Worm (Caenorhabditis elegans) whole organism, L1 larva: Measurements from ENCODE around the gene T07E3.3.

Experiments used
- C16A3.4 ChIP-seq: fragments of 150-350 bp; optimal IDR thresholded peaks from 2 replicates; lab custom pipeline; 2014; ENCODE audit warnings: missing biosample characterization, missing genetic modification characterization
- Y116A8C.19 ChIP-seq: sonication (generic microtip); optimal IDR thresholded peaks from 2 replicates; lab custom pipeline; 2016; ENCODE audit warnings: missing compliant biosample characterization, missing genetic modification characterization, borderline replicate concordance
- aha-1 ChIP-seq: fragments of 150-350 bp; optimal IDR thresholded peaks from 2 replicates; lab custom pipeline; 2014; ENCODE audit warnings: missing biosample characterization, missing genetic modification characterization
- blmp-1 ChIP-seq: fragments of 150-350 bp; optimal IDR thresholded peaks from 2 replicates; lab custom pipeline; 2014; ENCODE audit warnings: missing biosample characterization, missing genetic modification characterization
- ceh-63 ChIP-seq: fragments of 200-800 bp; sonication (Bioruptor generic); optimal IDR thresholded peaks from 2 replicates; lab custom pipeline; 2018; ENCODE audit warnings: mild to moderate bottlenecking, missing genetic modification characterization, missing compliant biosample characterization
- ces-1 ChIP-seq: fragments of 150-350 bp; optimal IDR thresholded peaks from 2 replicates; lab custom pipeline; 2014; ENCODE audit warnings: missing biosample characterization, missing genetic modification reagents, missing genetic modification characterization
- dpl-1 ChIP-seq, 3 experiments: fragments of 150-350 bp in 2 of 3; sonication (generic microtip) in 1 of 3; optimal IDR thresholded peaks; 2 replicates each; lab custom pipeline; 2014 to 2017; ENCODE audit warnings: missing biosample characterization in 3 of 3, missing genetic modification characterization in 3 of 3, missing genetic modification reagents in 3 of 3
- dsc-1 ChIP-seq: sonication (generic microtip); optimal IDR thresholded peaks from 2 replicates; lab custom pipeline; 2016; ENCODE audit warnings: mild to moderate bottlenecking, missing genetic modification characterization, missing compliant biosample characterization
- efl-1 ChIP-seq, 4 experiments: fragments of 150-350 bp; optimal IDR thresholded peaks in 3 of 4; peaks in 1 of 4; 1 replicate in 1 of 4; 2 replicates in 3 of 4; lab custom pipeline; 2014; ENCODE audit warnings: missing biosample characterization in 2 of 4, missing genetic modification characterization in 2 of 4, missing genetic modification reagents in 2 of 4
- efl-3 ChIP-seq: fragments of 200-800 bp; sonication (Bioruptor generic); optimal IDR thresholded peaks from 2 replicates; lab custom pipeline; 2018; ENCODE audit warnings: mild to moderate bottlenecking, missing genetic modification characterization, missing compliant biosample characterization
- egl-27 ChIP-seq, 2 experiments: fragments of 150-350 bp in 1 of 2; sonication (generic microtip); optimal IDR thresholded peaks; 3 replicates each; lab custom pipeline; 2017 to 2018; ENCODE audit warnings: missing biosample characterization in 2 of 2, missing genetic modification characterization in 2 of 2, missing genetic modification reagents in 2 of 2
- elt-3 ChIP-seq, 6 experiments: fragments of 150-350 bp in 1 of 6; sonication (generic microtip); optimal IDR thresholded peaks; 2 replicates each; lab custom pipeline; 2017 to 2018; ENCODE audit warnings: missing biosample characterization in 6 of 6, missing genetic modification characterization in 6 of 6, inconsistent platforms in 1 of 6
- ets-5 ChIP-seq: fragments of 200-800 bp; sonication (Bioruptor generic); IDR thresholded peaks from 2 replicates; pipeline ENCODE4 v1.3.6; 2022; ENCODE audit warnings: missing genetic modification characterization, missing compliant biosample characterization
- fkh-10 ChIP-seq: sonication (generic microtip); optimal IDR thresholded peaks from 2 replicates; lab custom pipeline; 2017; ENCODE audit warnings: missing biosample characterization, missing genetic modification reagents, missing genetic modification characterization
- fkh-4 ChIP-seq: sonication (generic microtip); optimal IDR thresholded peaks from 2 replicates; lab custom pipeline; 2016; ENCODE audit warnings: missing compliant biosample characterization, missing genetic modification characterization, borderline replicate concordance
- fkh-8 ChIP-seq: sonication (generic microtip); optimal IDR thresholded peaks from 2 replicates; lab custom pipeline; 2016; ENCODE audit warnings: mild to moderate bottlenecking, missing genetic modification characterization, missing compliant biosample characterization
- grh-1 ChIP-seq: fragments of 200-800 bp; sonication (Bioruptor generic); IDR thresholded peaks from 2 replicates; pipeline ENCODE4 v1.3.6; 2022; ENCODE audit warnings: missing genetic modification reagents, missing genetic modification characterization, missing compliant biosample characterization
- hlh-17 ChIP-seq: fragments of 200-800 bp; sonication (Bioruptor generic); optimal IDR thresholded peaks from 2 replicates; lab custom pipeline; 2018; ENCODE audit warnings: missing genetic modification characterization, mild to moderate bottlenecking, missing compliant biosample characterization, moderate library complexity, borderline replicate concordance
- hlh-4 ChIP-seq: sonication (generic microtip); optimal IDR thresholded peaks from 2 replicates; lab custom pipeline; 2016; ENCODE audit warnings: mild to moderate bottlenecking, missing genetic modification characterization, missing compliant biosample characterization
- hpl-2 ChIP-seq: fragments of 150-350 bp; optimal IDR thresholded peaks from 2 replicates; lab custom pipeline; 2014; ENCODE audit warnings: missing biosample characterization, missing genetic modification reagents, missing genetic modification characterization
- irx-1 ChIP-seq: sonication (generic microtip); optimal IDR thresholded peaks from 2 replicates; lab custom pipeline; 2016; ENCODE audit warnings: missing genetic modification characterization, missing compliant biosample characterization
- isw-1 ChIP-seq: fragments of 200-800 bp; sonication (Bioruptor generic); IDR thresholded peaks from 2 replicates; pipeline ENCODE4 v1.3.6; 2022; ENCODE audit warnings: missing genetic modification characterization, missing compliant biosample characterization
- lin-13 ChIP-seq: fragments of 150-350 bp; optimal IDR thresholded peaks from 2 replicates; lab custom pipeline; 2014; ENCODE audit warnings: missing biosample characterization, missing genetic modification reagents, missing genetic modification characterization
- lin-15B ChIP-seq: fragments of 150-350 bp; sonication (generic microtip); optimal IDR thresholded peaks from 3 replicates; lab custom pipeline; 2014; ENCODE audit warnings: missing biosample characterization, missing genetic modification characterization
- lsy-2 ChIP-seq, 2 experiments: fragments of 150-350 bp; optimal IDR thresholded peaks; 2 replicates each; lab custom pipeline; 2014; ENCODE audit warnings: missing biosample characterization in 2 of 2, missing genetic modification characterization in 2 of 2
- mab-9 ChIP-seq: fragments of 200-800 bp; sonication (Bioruptor generic); IDR thresholded peaks from 2 replicates; pipeline ENCODE4 v1.3.6; 2022; ENCODE audit warnings: missing genetic modification reagents, missing genetic modification characterization, missing compliant biosample characterization
- mef-2 ChIP-seq: fragments of 150-350 bp; optimal IDR thresholded peaks from 2 replicates; lab custom pipeline; 2014; ENCODE audit warnings: missing biosample characterization, missing genetic modification characterization
- mep-1 ChIP-seq: fragments of 150-350 bp; optimal IDR thresholded peaks from 2 replicates; lab custom pipeline; 2014; ENCODE audit warnings: missing biosample characterization, missing genetic modification characterization
- nhr-11 ChIP-seq: fragments of 150-350 bp; optimal IDR thresholded peaks from 2 replicates; lab custom pipeline; 2014; ENCODE audit warnings: missing biosample characterization, missing genetic modification characterization
- nhr-12 ChIP-seq: sonication (generic microtip); optimal IDR thresholded peaks from 2 replicates; lab custom pipeline; 2017; ENCODE audit warnings: missing biosample characterization, missing genetic modification characterization
- nhr-19 ChIP-seq: fragments of 200-800 bp; sonication (Bioruptor generic); conservative IDR thresholded peaks from 2 replicates; pipeline ENCODE4 v1.3.6; 2022; ENCODE audit warnings: missing genetic modification characterization, missing compliant biosample characterization
- nhr-20 ChIP-seq: sonication (generic microtip); optimal IDR thresholded peaks from 2 replicates; lab custom pipeline; 2016; ENCODE audit warnings: mild to moderate bottlenecking, missing genetic modification characterization, missing compliant biosample characterization
- nhr-237 ChIP-seq: fragments of 150-350 bp; optimal IDR thresholded peaks from 2 replicates; lab custom pipeline; 2014; ENCODE audit warnings: missing biosample characterization, missing genetic modification characterization
- nhr-28 ChIP-seq: fragments of 150-350 bp; optimal IDR thresholded peaks from 2 replicates; lab custom pipeline; 2014; ENCODE audit warnings: missing biosample characterization, missing genetic modification characterization
- nhr-47 ChIP-seq: sonication (generic microtip); optimal IDR thresholded peaks from 2 replicates; lab custom pipeline; 2016; ENCODE audit warnings: mild to moderate bottlenecking, missing genetic modification characterization, moderate library complexity, missing compliant biosample characterization
- nhr-77 ChIP-seq: fragments of 150-350 bp; optimal IDR thresholded peaks from 2 replicates; lab custom pipeline; 2014; ENCODE audit warnings: missing biosample characterization, missing genetic modification characterization
- nhr-84 ChIP-seq: sonication (generic microtip); optimal IDR thresholded peaks from 2 replicates; lab custom pipeline; 2017; ENCODE audit warnings: missing biosample characterization, missing genetic modification characterization
- nhr-85 ChIP-seq: sonication (generic microtip); peaks from one replicate; lab custom pipeline; 2016; ENCODE audit warnings: missing genetic modification characterization, inconsistent platforms, missing compliant biosample characterization
- pag-3 ChIP-seq: sonication (generic microtip); optimal IDR thresholded peaks from 2 replicates; lab custom pipeline; 2017; ENCODE audit warnings: missing genetic modification characterization, mild to moderate bottlenecking, missing compliant biosample characterization, antibody characterized with exemption, borderline replicate concordance; ENCODE audit not compliant: insufficient read depth
- pax-3 ChIP-seq: fragments of 200-800 bp; sonication (Bioruptor generic); optimal IDR thresholded peaks from 2 replicates; lab custom pipeline; 2018; ENCODE audit warnings: mild to moderate bottlenecking, missing genetic modification characterization, moderate library complexity, missing compliant biosample characterization
- pqm-1 ChIP-seq: sonication (generic microtip); optimal IDR thresholded peaks from 3 replicates; lab custom pipeline; 2017; ENCODE audit warnings: missing biosample characterization, missing genetic modification characterization
- skn-1 ChIP-seq: fragments of 150-350 bp; optimal IDR thresholded peaks from 2 replicates; lab custom pipeline; 2014; ENCODE audit warnings: missing biosample characterization, missing genetic modification characterization
- snpc-4 ChIP-seq: fragments of 150-350 bp; optimal IDR thresholded peaks from 2 replicates; lab custom pipeline; 2014; ENCODE audit warnings: missing biosample characterization, missing genetic modification characterization
- snu-23 ChIP-seq: sonication (generic microtip); optimal IDR thresholded peaks from 2 replicates; lab custom pipeline; 2016; ENCODE audit warnings: missing genetic modification characterization, missing compliant biosample characterization
- sox-4 ChIP-seq: sonication (generic microtip); optimal IDR thresholded peaks from 2 replicates; lab custom pipeline; 2016; ENCODE audit warnings: missing genetic modification characterization, missing compliant biosample characterization
- sup-37 ChIP-seq: fragments of 200-800 bp; sonication (Bioruptor generic); optimal IDR thresholded peaks from 2 replicates; lab custom pipeline; 2018; ENCODE audit warnings: mild to moderate bottlenecking, missing genetic modification characterization, missing compliant biosample characterization
- swsn-7 ChIP-seq: sonication (generic microtip); optimal IDR thresholded peaks from 2 replicates; lab custom pipeline; 2016; ENCODE audit warnings: missing genetic modification characterization, missing compliant biosample characterization
- tlp-1 ChIP-seq: fragments of 150-350 bp; optimal IDR thresholded peaks from 2 replicates; lab custom pipeline; 2014; ENCODE audit warnings: missing biosample characterization, missing genetic modification characterization
- unc-130 ChIP-seq: fragments of 150-350 bp; optimal IDR thresholded peaks from 2 replicates; lab custom pipeline; 2017; ENCODE audit warnings: missing biosample characterization, missing genetic modification characterization, inconsistent platforms
- xbp-1 ChIP-seq: sonication (generic microtip); optimal IDR thresholded peaks from 2 replicates; lab custom pipeline; 2016; ENCODE audit warnings: missing genetic modification characterization, missing compliant biosample characterization
- zag-1 ChIP-seq: fragments of 150-350 bp; optimal IDR thresholded peaks from 2 replicates; lab custom pipeline; 2014; ENCODE audit warnings: missing biosample characterization, missing genetic modification characterization
- ztf-11 ChIP-seq, 2 experiments: sonication (generic microtip); optimal IDR thresholded peaks; 2 replicates each; lab custom pipeline; 2016 to 2017; ENCODE audit warnings: missing genetic modification characterization in 2 of 2, missing biosample characterization in 1 of 2, missing compliant biosample characterization in 1 of 2
- ztf-4 ChIP-seq: fragments of 150-350 bp; optimal IDR thresholded peaks from 2 replicates; lab custom pipeline; 2014; ENCODE audit warnings: missing biosample characterization, missing genetic modification characterization

The T07E3.3 gene

ce11 chrIII:6887574-6887973 lies 16.1 kb upstream of the T07E3.3 start (continued):
- no peak for TF ChIP-seq snpc-4 (tag; lab: Kevin White, UChicago)
- TF ChIP-seq hlh-4 (tag; lab: Kevin White, UChicago) = no peak
- TF ChIP-seq efl-1 (optimal IDR thresholded peaks at IDR 0.05; lab: Kevin White, UChicago) = peak; percentile 50 to 71
- peak; percentile 60 to 96 for TF ChIP-seq efl-1 (GFP tag; optimal IDR thresholded peaks at IDR 0.05 in 1 of 2; lab: Kevin White, UChicago)
- peak; percentile 37 for TF ChIP-seq fkh-10 (GFP tag; lab: Kevin White, UChicago)
- TF ChIP-seq hlh-17 (GFP tag; lab: Kevin White, UChicago) = no peak
- no peak for TF ChIP-seq nhr-11 (tag; lab: Kevin White, UChicago)
- TF ChIP-seq unc-130 = peak; percentile 73
- TF ChIP-seq skn-1 (tag; lab: Kevin White, UChicago) = peak; percentile 47
- peak; percentile 5 for TF ChIP-seq lin-15B (tag; lab: Kevin White, UChicago)
- peak; percentile 44 for TF ChIP-seq fkh-8 (tag; lab: Kevin White, UChicago)
- no peak for TF ChIP-seq nhr-84 (tag; lab: Kevin White, UChicago)
- TF ChIP-seq pag-3 = no peak
- TF ChIP-seq ets-5 = no peak
- peak; percentile 4 for TF ChIP-seq irx-1 (tag; lab: Kevin White, UChicago)
- peak; percentile 56 for TF ChIP-seq xbp-1 (tag; lab: Kevin White, UChicago)
- no peak for TF ChIP-seq blmp-1 (tag; lab: Kevin White, UChicago)
- TF ChIP-seq nhr-77 (tag; lab: Kevin White, UChicago) = peak; percentile 36
- no peak for TF ChIP-seq ztf-11 (tag; optimal IDR thresholded peaks at IDR 0.05; lab: Kevin White, UChicago)
- TF ChIP-seq tlp-1 (tag; lab: Kevin White, UChicago) = no peak
- peak; percentile 12; the same call in 1 of the 2 replicates for TF ChIP-seq isw-1
- peak; percentile 74 for TF ChIP-seq mep-1 (tag; lab: Kevin White, UChicago)
- peak; percentile 48 for TF ChIP-seq nhr-85 (tag; lab: Kevin White, UChicago)
- TF ChIP-seq hpl-2 = no peak
- no peak for TF ChIP-seq ceh-63 (GFP tag; lab: Kevin White, UChicago)
- no peak for TF ChIP-seq efl-3 (GFP tag; lab: Kevin White, UChicago)
- TF ChIP-seq ztf-4 (tag; lab: Kevin White, UChicago) = peak; percentile 38
- peak in 1 of 6 experiments; percentile 31 for TF ChIP-seq elt-3 (tag; optimal IDR thresholded peaks at IDR 0.05; lab: Kevin White, UChicago)
- TF ChIP-seq mef-2 = no peak
- TF ChIP-seq lsy-2 (tag; optimal IDR thresholded peaks at IDR 0.05; lab: Kevin White, UChicago) = peak; percentile 59 to 75
- peak; percentile 75 for TF ChIP-seq nhr-47 (tag; lab: Kevin White, UChicago)
- no peak for TF ChIP-seq aha-1 (tag; lab: Kevin White, UChicago)
- no peak for TF ChIP-seq fkh-4 (tag; lab: Kevin White, UChicago)
- TF ChIP-seq egl-27 (tag; optimal IDR thresholded peaks at IDR 0.05; lab: Kevin White, UChicago) = peak in 1 of 2 experiments; percentile 5
- TF ChIP-seq nhr-19 (GFP tag; lab: Robert Waterston, UW) = peak; percentile 70
- TF ChIP-seq C16A3.4 = peak; percentile 70
- TF ChIP-seq nhr-237 (tag; lab: Kevin White, UChicago) = peak; percentile 6
- peak; percentile 81 for TF ChIP-seq snu-23
- peak; percentile 39 to 71 (median 61) for TF ChIP-seq dpl-1 (GFP tag; optimal IDR thresholded peaks at IDR 0.05; lab: Kevin White, UChicago)
- no peak for TF ChIP-seq ces-1 (GFP tag; lab: Kevin White, UChicago)
- TF ChIP-seq zag-1 (tag; lab: Kevin White, UChicago) = no peak
- TF ChIP-seq mab-9 = no peak
- TF ChIP-seq nhr-12 (tag; lab: Kevin White, UChicago) = no peak
- TF ChIP-seq lin-13 = peak; percentile 60
- TF ChIP-seq Y116A8C.19 (tag; lab: Kevin White, UChicago) = no peak
- TF ChIP-seq pqm-1 (tag; lab: Kevin White, UChicago) = no peak
- no peak for TF ChIP-seq pax-3 (tag; lab: Kevin White, UChicago)
- no peak for TF ChIP-seq nhr-28 (tag; lab: Kevin White, UChicago)
- TF ChIP-seq grh-1 = peak; percentile 20; the same call in 1 of the 2 replicates
- peak; percentile 63 for TF ChIP-seq dsc-1 (tag; lab: Kevin White, UChicago)
- TF ChIP-seq sup-37 (GFP tag; lab: Kevin White, UChicago) = no peak
- peak; percentile 70 for TF ChIP-seq swsn-7 (tag; lab: Kevin White, UChicago)
- TF ChIP-seq sox-4 (tag; lab: Kevin White, UChicago) = no peak
- peak; percentile 62 for TF ChIP-seq nhr-20 (tag; lab: Kevin White, UChicago)
